Worm (Caenorhabditis elegans) whole organism, L1 larva: ENCODE measurements around the gene col-153.

ENCODE experiments used
- ama-1 ChIP-seq: fragments of 150-350 bp; optimal IDR thresholded peaks from 2 replicates; lab custom pipeline; 2014
- ceh-63 ChIP-seq: fragments of 200-800 bp; sonication (Bioruptor generic); optimal IDR thresholded peaks from 2 replicates; lab custom pipeline; 2018; ENCODE audit warnings: mild to moderate bottlenecking, missing genetic modification characterization, missing compliant biosample characterization
- ceh-82 ChIP-seq, 3 experiments: fragments of 150-350 bp in 1 of 3; sonication (generic microtip) in 2 of 3; optimal IDR thresholded peaks; 2 replicates each; lab custom pipeline; 2014 to 2017; ENCODE audit warnings: missing biosample characterization in 3 of 3, missing genetic modification characterization in 3 of 3
- ceh-88 ChIP-seq: fragments of 200-800 bp; sonication (Bioruptor generic); IDR thresholded peaks from 2 replicates; pipeline ENCODE4 v1.3.6; 2022; ENCODE audit warnings: missing genetic modification characterization, missing compliant biosample characterization
- ceh-90 ChIP-seq: sonication (generic microtip); optimal IDR thresholded peaks from 2 replicates; lab custom pipeline; 2016; ENCODE audit warnings: missing genetic modification characterization, missing compliant biosample characterization
- dsc-1 ChIP-seq: sonication (generic microtip); optimal IDR thresholded peaks from 2 replicates; lab custom pipeline; 2016; ENCODE audit warnings: mild to moderate bottlenecking, missing genetic modification characterization, missing compliant biosample characterization
- egl-13 ChIP-seq: sonication (generic microtip); optimal IDR thresholded peaks from 2 replicates; lab custom pipeline; 2016; ENCODE audit warnings: missing genotype, missing genetic modification reagents, missing genetic modification characterization, missing compliant biosample characterization
- egl-27 ChIP-seq, 2 experiments: fragments of 150-350 bp in 1 of 2; sonication (generic microtip); optimal IDR thresholded peaks; 3 replicates each; lab custom pipeline; 2017 to 2018; ENCODE audit warnings: missing biosample characterization in 2 of 2, missing genetic modification characterization in 2 of 2, missing genetic modification reagents in 2 of 2
- elt-3 ChIP-seq, 6 experiments: fragments of 150-350 bp in 1 of 6; sonication (generic microtip); optimal IDR thresholded peaks; 2 replicates each; lab custom pipeline; 2017 to 2018; ENCODE audit warnings: missing biosample characterization in 6 of 6, missing genetic modification characterization in 6 of 6, inconsistent platforms in 1 of 6
- fkh-10 ChIP-seq: sonication (generic microtip); optimal IDR thresholded peaks from 2 replicates; lab custom pipeline; 2017; ENCODE audit warnings: missing biosample characterization, missing genetic modification reagents, missing genetic modification characterization
- fkh-4 ChIP-seq: sonication (generic microtip); optimal IDR thresholded peaks from 2 replicates; lab custom pipeline; 2016; ENCODE audit warnings: missing compliant biosample characterization, missing genetic modification characterization, borderline replicate concordance
- fos-1 ChIP-seq: fragments of 150-350 bp; optimal IDR thresholded peaks from 2 replicates; lab custom pipeline; 2014; ENCODE audit warnings: missing biosample characterization, missing genetic modification characterization
- grh-1 ChIP-seq: fragments of 200-800 bp; sonication (Bioruptor generic); IDR thresholded peaks from 2 replicates; pipeline ENCODE4 v1.3.6; 2022; ENCODE audit warnings: missing genetic modification reagents, missing genetic modification characterization, missing compliant biosample characterization
- hlh-17 ChIP-seq: fragments of 200-800 bp; sonication (Bioruptor generic); optimal IDR thresholded peaks from 2 replicates; lab custom pipeline; 2018; ENCODE audit warnings: missing genetic modification characterization, mild to moderate bottlenecking, missing compliant biosample characterization, moderate library complexity, borderline replicate concordance
- hlh-4 ChIP-seq: sonication (generic microtip); optimal IDR thresholded peaks from 2 replicates; lab custom pipeline; 2016; ENCODE audit warnings: mild to moderate bottlenecking, missing genetic modification characterization, missing compliant biosample characterization
- hpl-2 ChIP-seq: fragments of 150-350 bp; optimal IDR thresholded peaks from 2 replicates; lab custom pipeline; 2014; ENCODE audit warnings: missing biosample characterization, missing genetic modification reagents, missing genetic modification characterization
- irx-1 ChIP-seq: sonication (generic microtip); optimal IDR thresholded peaks from 2 replicates; lab custom pipeline; 2016; ENCODE audit warnings: missing genetic modification characterization, missing compliant biosample characterization
- isw-1 ChIP-seq: fragments of 200-800 bp; sonication (Bioruptor generic); IDR thresholded peaks from 2 replicates; pipeline ENCODE4 v1.3.6; 2022; ENCODE audit warnings: missing genetic modification characterization, missing compliant biosample characterization
- lin-14 ChIP-seq: fragments of 200-800 bp; sonication (Bioruptor generic); optimal IDR thresholded peaks from 2 replicates; lab custom pipeline; 2018; ENCODE audit warnings: mild to moderate bottlenecking, missing genetic modification characterization, moderate library complexity, missing compliant biosample characterization
- lin-15B ChIP-seq: fragments of 150-350 bp; sonication (generic microtip); optimal IDR thresholded peaks from 3 replicates; lab custom pipeline; 2014; ENCODE audit warnings: missing biosample characterization, missing genetic modification characterization
- lin-35 ChIP-seq, 2 experiments: fragments of 150-350 bp; optimal IDR thresholded peaks; 2 replicates each; lab custom pipeline; 2014; ENCODE audit warnings: missing biosample characterization in 2 of 2, missing genetic modification characterization in 2 of 2, missing genetic modification reagents in 2 of 2
- lin-39 ChIP-seq: fragments of 150-350 bp; optimal IDR thresholded peaks from 2 replicates; lab custom pipeline; 2014; ENCODE audit warnings: missing biosample characterization, missing genetic modification reagents, missing genetic modification characterization
- lir-3 ChIP-seq: sonication (generic microtip); optimal IDR thresholded peaks from 2 replicates; lab custom pipeline; 2016; ENCODE audit warnings: mild to moderate bottlenecking, missing genetic modification characterization, moderate library complexity, missing compliant biosample characterization; ENCODE audit not compliant: poor library complexity
- mab-9 ChIP-seq: fragments of 200-800 bp; sonication (Bioruptor generic); IDR thresholded peaks from 2 replicates; pipeline ENCODE4 v1.3.6; 2022; ENCODE audit warnings: missing genetic modification reagents, missing genetic modification characterization, missing compliant biosample characterization
- mdl-1 ChIP-seq, 2 experiments: fragments of 150-350 bp; optimal IDR thresholded peaks; 2 replicates each; lab custom pipeline; 2014 to 2017; ENCODE audit warnings: missing biosample characterization in 2 of 2, missing genetic modification characterization in 2 of 2, inconsistent platforms in 1 of 2
- mef-2 ChIP-seq: fragments of 150-350 bp; optimal IDR thresholded peaks from 2 replicates; lab custom pipeline; 2014; ENCODE audit warnings: missing biosample characterization, missing genetic modification characterization
- mep-1 ChIP-seq: fragments of 150-350 bp; optimal IDR thresholded peaks from 2 replicates; lab custom pipeline; 2014; ENCODE audit warnings: missing biosample characterization, missing genetic modification characterization
- nhr-19 ChIP-seq: fragments of 200-800 bp; sonication (Bioruptor generic); conservative IDR thresholded peaks from 2 replicates; pipeline ENCODE4 v1.3.6; 2022; ENCODE audit warnings: missing genetic modification characterization, missing compliant biosample characterization
- nhr-20 ChIP-seq: sonication (generic microtip); optimal IDR thresholded peaks from 2 replicates; lab custom pipeline; 2016; ENCODE audit warnings: mild to moderate bottlenecking, missing genetic modification characterization, missing compliant biosample characterization
- nhr-237 ChIP-seq: fragments of 150-350 bp; optimal IDR thresholded peaks from 2 replicates; lab custom pipeline; 2014; ENCODE audit warnings: missing biosample characterization, missing genetic modification characterization
- nhr-28 ChIP-seq: fragments of 150-350 bp; optimal IDR thresholded peaks from 2 replicates; lab custom pipeline; 2014; ENCODE audit warnings: missing biosample characterization, missing genetic modification characterization
- nhr-47 ChIP-seq: sonication (generic microtip); optimal IDR thresholded peaks from 2 replicates; lab custom pipeline; 2016; ENCODE audit warnings: mild to moderate bottlenecking, missing genetic modification characterization, moderate library complexity, missing compliant biosample characterization
- nhr-76 ChIP-seq: sonication (generic microtip); optimal IDR thresholded peaks from 2 replicates; lab custom pipeline; 2017; ENCODE audit warnings: missing biosample characterization, missing genetic modification characterization
- nhr-84 ChIP-seq: sonication (generic microtip); optimal IDR thresholded peaks from 2 replicates; lab custom pipeline; 2017; ENCODE audit warnings: missing biosample characterization, missing genetic modification characterization
- nhr-85 ChIP-seq: sonication (generic microtip); peaks from one replicate; lab custom pipeline; 2016; ENCODE audit warnings: missing genetic modification characterization, inconsistent platforms, missing compliant biosample characterization
- nhr-90 ChIP-seq: sonication (generic microtip); optimal IDR thresholded peaks from 2 replicates; lab custom pipeline; 2016; ENCODE audit warnings: mild to moderate bottlenecking, missing genetic modification characterization, missing compliant biosample characterization; ENCODE audit not compliant: poor library complexity
- rnt-1 ChIP-seq: sonication (generic microtip); optimal IDR thresholded peaks from 2 replicates; lab custom pipeline; 2016; ENCODE audit warnings: mild to moderate bottlenecking, missing genetic modification characterization, moderate library complexity, missing compliant biosample characterization
- skn-1 ChIP-seq: fragments of 150-350 bp; optimal IDR thresholded peaks from 2 replicates; lab custom pipeline; 2014; ENCODE audit warnings: missing biosample characterization, missing genetic modification characterization
- sox-4 ChIP-seq: sonication (generic microtip); optimal IDR thresholded peaks from 2 replicates; lab custom pipeline; 2016; ENCODE audit warnings: missing genetic modification characterization, missing compliant biosample characterization
- swsn-7 ChIP-seq: sonication (generic microtip); optimal IDR thresholded peaks from 2 replicates; lab custom pipeline; 2016; ENCODE audit warnings: missing genetic modification characterization, missing compliant biosample characterization
- unc-86 ChIP-seq: sonication (generic microtip); optimal IDR thresholded peaks from 2 replicates; lab custom pipeline; 2016; ENCODE audit warnings: missing genetic modification characterization, missing compliant biosample characterization
- unc-98 ChIP-seq: fragments of 200-800 bp; sonication (Bioruptor generic); IDR thresholded peaks from 2 replicates; pipeline ENCODE4 v1.3.6; 2022; ENCODE audit warnings: missing genetic modification characterization, missing compliant biosample characterization
- zag-1 ChIP-seq: fragments of 150-350 bp; optimal IDR thresholded peaks from 2 replicates; lab custom pipeline; 2014; ENCODE audit warnings: missing biosample characterization, missing genetic modification characterization
- ztf-11 ChIP-seq, 2 experiments: sonication (generic microtip); optimal IDR thresholded peaks; 2 replicates each; lab custom pipeline; 2016 to 2017; ENCODE audit warnings: missing genetic modification characterization in 2 of 2, missing biosample characterization in 1 of 2, missing compliant biosample characterization in 1 of 2
- ztf-4 ChIP-seq: fragments of 150-350 bp; optimal IDR thresholded peaks from 2 replicates; lab custom pipeline; 2014; ENCODE audit warnings: missing biosample characterization, missing genetic modification characterization

The col-153 gene

DNA sequence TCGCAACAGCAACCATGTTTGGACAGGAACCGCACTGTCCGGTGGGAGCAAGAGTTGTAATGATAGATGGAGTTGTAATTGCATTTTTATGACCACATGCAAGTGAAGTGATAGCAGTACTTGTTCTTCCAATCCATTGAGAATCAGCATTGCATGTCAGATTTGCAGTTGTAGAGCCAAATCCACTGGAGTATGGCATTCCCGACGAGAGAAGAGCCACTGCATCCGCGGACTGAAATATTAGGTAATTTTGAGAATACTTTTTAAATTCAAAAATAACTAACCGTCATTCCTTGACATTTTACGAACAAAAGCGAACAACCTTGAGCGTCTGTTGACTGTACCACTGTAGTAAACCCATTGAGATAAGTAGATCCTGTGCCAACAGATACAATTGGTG lies 25.5 kb downstream of the col-153 start:
- TF ChIP-seq mab-9 (GFP tag; lab: Robert Waterston, UW) (no peak), fkh-4 (tag; lab: Kevin White, UChicago) (no peak), nhr-90 (no peak), hpl-2 (no peak), isw-1 (GFP tag; lab: Robert Waterston, UW) (no peak)

DNA sequence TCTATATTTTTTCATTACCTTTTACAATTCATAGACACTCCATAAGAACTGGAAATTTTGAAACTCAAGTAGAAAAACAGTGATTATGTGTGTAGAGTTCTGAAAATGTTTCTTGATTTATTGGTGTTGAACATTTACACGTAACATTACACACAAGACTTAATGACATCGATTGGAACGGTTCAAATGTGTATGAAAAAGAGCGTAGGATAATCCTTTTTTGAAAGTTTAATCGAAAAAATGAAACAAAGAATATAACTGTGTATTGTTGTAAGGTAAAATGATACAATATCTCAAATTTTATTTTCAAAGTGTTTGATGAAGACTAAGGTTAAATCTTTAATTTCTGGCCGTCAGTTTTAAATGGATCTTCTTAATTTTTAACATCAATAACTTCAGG lies 31.5 kb downstream of the col-153 start, which contains the start of gene fig-1:
TSS of gene fig-1 (minus strand) at position 101 of the 400 bp plus-strand sequence.
- TF ChIP-seq ztf-11 (tag; optimal IDR thresholded peaks at IDR 0.05; lab: Kevin White, UChicago) = no peak
- TF ChIP-seq skn-1 = no peak
- no peak for TF ChIP-seq ceh-63 (GFP tag; lab: Kevin White, UChicago)
- TF ChIP-seq ztf-4 = no peak
- no peak for TF ChIP-seq ceh-90 (tag; lab: Kevin White, UChicago)
- TF ChIP-seq fos-1 (tag; lab: Kevin White, UChicago) = no peak
- TF ChIP-seq unc-98 (GFP tag; lab: Robert Waterston, UW) = no peak
- TF ChIP-seq hlh-17 = no peak
- no peak for TF ChIP-seq lin-14
- TF ChIP-seq ama-1 (lab: Kevin White, UChicago) = no peak
- TF ChIP-seq lir-3 (tag; lab: Kevin White, UChicago) = no peak
- TF ChIP-seq zag-1 (tag; lab: Kevin White, UChicago) = no peak
- no peak for TF ChIP-seq elt-3 (tag; optimal IDR thresholded peaks at IDR 0.05; lab: Kevin White, UChicago)
- no peak for TF ChIP-seq mef-2 (tag; lab: Kevin White, UChicago)
- TF ChIP-seq irx-1 = no peak
- TF ChIP-seq hpl-2 = no peak

DNA sequence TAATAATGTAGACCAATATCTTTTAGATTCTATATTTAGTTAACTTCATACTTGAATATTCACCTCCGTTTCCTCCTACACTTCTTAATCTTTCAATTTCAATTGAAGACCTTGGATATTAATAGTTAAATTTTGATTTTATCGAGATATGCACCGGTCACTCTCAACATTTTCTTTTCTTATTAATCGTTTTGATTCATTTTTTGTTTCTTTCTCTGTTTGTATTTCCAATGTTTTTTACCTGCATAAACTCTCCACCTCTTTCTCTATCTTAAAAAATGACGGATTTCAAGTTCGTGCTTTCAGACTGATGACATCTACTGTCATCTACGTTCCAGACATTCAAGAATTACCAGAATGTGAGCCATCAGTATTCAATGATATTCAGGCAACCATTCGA lies 42.2 kb downstream of the col-153 start, which contains the start of gene frpr-9:
TSS of gene frpr-9 (plus strand) at position 301 of the 400 bp plus-strand sequence.
- TF ChIP-seq irx-1 (no peak), unc-86 (no peak), nhr-28 (tag; lab: Kevin White, UChicago) (no peak), mdl-1 (tag; optimal IDR thresholded peaks at IDR 0.05; lab: Kevin White, UChicago) (no peak), lin-39 (tag; lab: Kevin White, UChicago) (no peak), lin-35 (GFP tag; optimal IDR thresholded peaks at IDR 0.05; lab: Kevin White, UChicago) (no peak), nhr-19 (GFP tag; lab: Robert Waterston, UW) (no peak), ztf-4 (no peak), swsn-7 (tag; lab: Kevin White, UChicago) (no peak), dsc-1 (no peak), nhr-47 (tag; lab: Kevin White, UChicago) (no peak), mep-1 (tag; lab: Kevin White, UChicago) (no peak), lin-15B (tag; lab: Kevin White, UChicago) (no peak)

DNA sequence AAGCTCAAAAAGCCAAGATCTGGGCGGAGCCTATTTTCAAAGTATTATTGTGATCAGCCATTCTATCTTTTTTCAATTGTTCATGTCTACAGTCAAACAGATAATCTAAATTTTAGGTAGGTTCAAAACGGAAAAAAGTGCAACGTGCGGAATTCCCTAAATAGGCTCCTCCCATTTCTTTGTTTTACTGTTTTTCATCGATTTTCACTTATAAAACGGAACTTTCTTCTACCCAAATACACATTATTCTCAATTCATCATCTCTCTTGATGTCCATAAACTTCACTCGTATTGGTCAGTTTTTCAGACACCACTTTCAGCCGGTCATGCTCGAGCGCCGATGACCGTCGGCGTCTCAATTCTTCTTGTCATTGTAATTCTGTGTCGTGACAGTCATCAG lies 49.2 kb downstream of the col-153 start, which contains the start of gene F53B7.7:
TSS of gene F53B7.7 (plus strand) at position 301 of the 400 bp plus-strand sequence.
- TF ChIP-seq egl-13 (tag; lab: Kevin White, UChicago) (no peak), hlh-4 (tag; lab: Kevin White, UChicago) (no peak), nhr-85 (peak; percentile 53), nhr-84 (tag; lab: Kevin White, UChicago) (no peak), nhr-237 (tag; lab: Kevin White, UChicago) (no peak), isw-1 (GFP tag; lab: Robert Waterston, UW) (no peak), nhr-90 (no peak)
- TF ChIP-seq, all 84 proteins: peak for 1

DNA sequence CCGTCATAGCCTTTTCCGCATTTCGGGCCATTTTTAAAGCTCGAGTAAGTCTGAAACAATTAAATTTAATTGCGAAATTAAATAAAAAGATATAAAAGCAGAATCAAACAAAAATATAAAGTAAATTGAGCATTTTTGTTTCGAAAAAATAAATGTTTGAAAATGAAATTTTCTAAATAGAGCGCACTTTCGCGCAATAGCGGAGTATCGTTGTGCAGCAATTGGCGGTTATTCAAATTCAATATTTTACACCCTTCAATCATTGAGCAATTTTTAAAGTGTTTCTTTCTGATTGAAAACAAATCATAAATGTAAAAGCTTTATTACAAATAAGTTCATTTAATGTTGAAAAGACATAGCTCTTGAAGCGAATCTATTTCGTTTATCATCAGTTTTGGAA lies 51.0 kb downstream of the col-153 start, which contains the start of gene isy-1:
TSS of gene isy-1 (minus strand) at position 50 of the 400 bp plus-strand sequence.
- TF ChIP-seq nhr-237 (tag; lab: Kevin White, UChicago) (no peak), mef-2 (tag; lab: Kevin White, UChicago) (no peak), lin-15B (tag; lab: Kevin White, UChicago) (peak; percentile 91), ceh-82 (tag; optimal IDR thresholded peaks at IDR 0.05; lab: Kevin White, UChicago) (peak; percentile 37 to 75 (median 71)), egl-27 (tag; optimal IDR thresholded peaks at IDR 0.05; lab: Kevin White, UChicago) (no peak), sox-4 (peak; percentile 42), nhr-76 (tag; lab: Kevin White, UChicago) (no peak), nhr-20 (tag; lab: Kevin White, UChicago) (peak; percentile 74), grh-1 (no peak; the same call in 1 of the 2 replicates), fkh-10 (GFP tag; lab: Kevin White, UChicago) (peak; percentile 26), lin-35 (GFP tag; optimal IDR thresholded peaks at IDR 0.05; lab: Kevin White, UChicago) (peak; percentile 97 to 98), ceh-88 (GFP tag; lab: Robert Waterston, UW) (no peak), unc-98 (GFP tag; lab: Robert Waterston, UW) (no peak), skn-1 (peak; percentile 88), rnt-1 (tag; lab: Kevin White, UChicago) (peak; percentile 69), unc-86 (peak; percentile 45)
